ENCODE assay signal across 1 fruit fly cellular context in the genomic region with DNA sequence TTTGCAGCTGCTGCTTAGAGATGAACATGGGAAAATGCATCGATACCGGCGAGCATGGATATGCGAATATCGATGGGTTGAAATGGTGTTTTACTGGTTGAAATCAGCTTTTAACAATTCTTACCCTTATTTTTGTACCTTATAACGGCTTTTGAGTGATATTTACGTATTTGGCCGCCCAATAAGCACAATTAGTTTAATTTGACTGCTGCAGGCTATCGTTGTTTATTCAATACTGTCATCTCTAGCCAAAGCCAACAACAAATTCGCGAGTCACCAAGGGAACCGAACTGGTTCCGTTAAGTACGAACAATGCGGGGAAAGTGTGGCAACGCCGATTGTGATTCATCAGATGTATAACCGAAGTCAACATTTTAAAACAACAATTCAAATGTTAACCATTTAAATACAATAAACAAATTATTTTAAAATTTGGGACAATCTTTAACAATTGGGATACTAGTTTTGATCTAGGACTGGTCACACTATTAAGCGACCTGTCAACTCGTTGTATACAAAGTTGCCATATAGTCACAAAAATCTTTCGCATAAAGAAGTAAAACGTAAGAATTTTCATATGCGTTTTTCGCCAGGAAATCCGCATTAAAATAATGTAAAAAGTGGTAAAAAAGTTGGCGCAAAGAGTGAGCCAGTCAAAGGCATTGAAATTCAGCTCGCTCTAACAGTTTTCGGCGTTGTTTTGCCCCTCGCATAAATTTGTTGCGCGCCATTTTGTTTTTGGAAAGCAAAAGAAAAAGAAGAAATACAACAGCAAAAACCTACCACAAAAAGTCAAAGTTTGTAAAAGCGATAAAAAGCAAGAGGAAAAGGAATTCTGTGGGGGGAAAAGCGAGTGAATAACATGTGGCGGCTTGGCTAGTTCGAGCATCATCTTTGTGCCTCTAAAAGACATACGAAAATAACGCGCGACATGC.
TF ChIP-seq lines count a peak whose summit lies in the region.

Usp5 (minus strand) TSS at position 234 of the 935 bp plus-strand sequence.
BtbVII (plus strand) TSS at position 522 of the 935 bp plus-strand sequence.

TF ChIP-seq in whole organism, embryonic, 481 proteins besides CTCF, POLR2A, EP300 and RAD21 (continued from another document and continues in another):
- TF ChIP-seq CG12219 (GFP tag; optimal IDR thresholded peaks at IDR 0.05; lab: Kevin White, UChicago) (peak; percentile 44), Mrtf (GFP tag; IDR thresholded peaks at IDR 0.05; lab: Robert Waterston, UW) (peak; percentile 57; the same call in 1 of the 3 replicates), mam (GFP tag; optimal IDR thresholded peaks at IDR 0.05; lab: Kevin White, UChicago) (peak; percentile 75), danr (GFP tag; IDR thresholded peaks at IDR 0.05; lab: Robert Waterston, UW) (no peak), CG11085 (GFP tag; IDR thresholded peaks at IDR 0.05; lab: Robert Waterston, UW) (no peak), Lim3 (GFP tag; IDR thresholded peaks at IDR 0.05; lab: Robert Waterston, UW) (no peak), cato (GFP tag; optimal IDR thresholded peaks at IDR 0.05; lab: Kevin White, UChicago; ENCODE audit: borderline replicate concordance) (peak; percentile 27), CG33557 (GFP tag; optimal IDR thresholded peaks at IDR 0.05; lab: Kevin White, UChicago) (peak; percentile 50), BtbVII (GFP tag; optimal IDR thresholded peaks at IDR 0.05; lab: Kevin White, UChicago) (peak; percentile 13), gsb-n (tag; optimal IDR thresholded peaks at IDR 0.05; lab: Kevin White, UChicago) (no peak), Nf-YA (GFP tag; IDR thresholded peaks at IDR 0.05; lab: Robert Waterston, UW) (no peak), yki (optimal IDR thresholded peaks at IDR 0.05; lab: Kevin White, UChicago) (no peak), onecut (GFP tag; IDR thresholded peaks at IDR 0.05; lab: Robert Waterston, UW) (0 out of 2 replicates have a peak, but pooled peaks have one; percentile 19), TFAM (GFP tag; optimal IDR thresholded peaks at IDR 0.05; lab: Kevin White, UChicago) (no peak), CG6272 (GFP tag; IDR thresholded peaks at IDR 0.05; lab: Robert Waterston, UW) (peak; percentile 42; the same call in 1 of the 2 replicates), crol (GFP tag; IDR thresholded peaks at IDR 0.05; lab: Robert Waterston, UW) (no peak), CG4424 (GFP tag; optimal IDR thresholded peaks at IDR 0.05; lab: Kevin White, UChicago) (peak; percentile 28), CG2875 (GFP tag; optimal IDR thresholded peaks at IDR 0.05; lab: Kevin White, UChicago) (no peak), CG18599 (GFP tag; optimal IDR thresholded peaks at IDR 0.05; lab: Kevin White, UChicago) (no peak), CG7928 (GFP tag; optimal IDR thresholded peaks at IDR 0.05; lab: Kevin White, UChicago) (no peak), Eip74EF (GFP tag; optimal IDR thresholded peaks at IDR 0.05; lab: Kevin White, UChicago) (no peak), amos (GFP tag; IDR thresholded peaks at IDR 0.05; lab: Robert Waterston, UW; ENCODE audit: partially characterized antibody) (peak; percentile 90), Spps (tag; optimal IDR thresholded peaks at IDR 0.05; lab: Kevin White, UChicago) (peak; percentile 16), Dip3 (GFP tag; optimal IDR thresholded peaks at IDR 0.05; lab: Kevin White, UChicago) (peak; percentile 49), salm (tag; optimal IDR thresholded peaks at IDR 0.05; lab: Kevin White, UChicago) (no peak), gcm (GFP tag; optimal IDR thresholded peaks at IDR 0.05; lab: Kevin White, UChicago) (no peak), CG14441 (GFP tag; IDR thresholded peaks at IDR 0.05; lab: Robert Waterston, UW) (peak; percentile 64), disco-r (GFP tag; optimal IDR thresholded peaks at IDR 0.05; lab: Kevin White, UChicago) (peak; percentile 54), Gsc (GFP tag; IDR thresholded peaks at IDR 0.05; lab: Robert Waterston, UW) (no peak), CG2199 (GFP tag; IDR thresholded peaks at IDR 0.05; lab: Robert Waterston, UW) (no peak), Dad (GFP tag; optimal IDR thresholded peaks at IDR 0.05; lab: Kevin White, UChicago) (peak; percentile 14), hb (GFP tag; IDR thresholded peaks at IDR 0.05; lab: Robert Waterston, UW; ENCODE audit: partially characterized antibody) (peak; percentile 91), fd96Cb (tag; optimal IDR thresholded peaks at IDR 0.05; lab: Kevin White, UChicago) (no peak), dmrt99B (tag; optimal IDR thresholded peaks at IDR 0.05; lab: Kevin White, UChicago) (no peak), CG4730 (GFP tag; IDR thresholded peaks at IDR 0.05; lab: Robert Waterston, UW) (no peak), Hmr (GFP tag; optimal IDR thresholded peaks at IDR 0.05; lab: Kevin White, UChicago) (peak; percentile 50), dm (GFP tag; optimal IDR thresholded peaks at IDR 0.05; lab: Kevin White, UChicago) (peak; percentile 60), Scr (GFP tag; IDR thresholded peaks at IDR 0.05; lab: Robert Waterston, UW; ENCODE audit: partially characterized antibody) (peak; percentile 99), Trl (optimal IDR thresholded peaks at IDR 0.05; lab: Kevin White, UChicago) (no peak), Trl (GFP tag; optimal IDR thresholded peaks at IDR 0.05; lab: Kevin White, UChicago) (peak; percentile 67), ash1 (GFP tag; optimal IDR thresholded peaks at IDR 0.05; lab: Kevin White, UChicago) (no peak), pfk (GFP tag; optimal IDR thresholded peaks at IDR 0.05; lab: Kevin White, UChicago) (no peak), CG34224 (GFP tag; IDR thresholded peaks at IDR 0.05; lab: Robert Waterston, UW; ENCODE audit: partially characterized antibody) (peak; percentile 99), h (optimal IDR thresholded peaks at IDR 0.05; lab: Kevin White, UChicago) (no peak), dimm (GFP tag; IDR thresholded peaks at IDR 0.05; lab: Robert Waterston, UW) (no peak), sr (GFP tag; IDR thresholded peaks at IDR 0.05; lab: Robert Waterston, UW) (no peak), en (GFP tag; optimal IDR thresholded peaks at IDR 0.05; lab: Kevin White, UChicago) (no peak), CG16863 (GFP tag; optimal IDR thresholded peaks at IDR 0.05; lab: Kevin White, UChicago) (peak; percentile 68), Opbp (GFP tag; IDR thresholded peaks at IDR 0.05; lab: Robert Waterston, UW; ENCODE audit: partially characterized antibody) (peak; percentile 87; the same call in 2 of the 3 replicates), Oaz (GFP tag; IDR thresholded peaks at IDR 0.05; lab: Robert Waterston, UW) (0 out of 2 replicates have a peak, but pooled peaks have one; percentile 25), CG10209 (GFP tag; optimal IDR thresholded peaks at IDR 0.05; lab: Kevin White, UChicago) (peak; percentile 56), Sin3A (optimal IDR thresholded peaks at IDR 0.05; lab: Kevin White, UChicago) (peak; percentile 90), CG10654 (GFP tag; optimal IDR thresholded peaks at IDR 0.05; lab: Kevin White, UChicago) (peak; percentile 39), CG1647 (GFP tag; optimal IDR thresholded peaks at IDR 0.05; lab: Kevin White, UChicago) (no peak), CrebB (tag; optimal IDR thresholded peaks at IDR 0.05; lab: Kevin White, UChicago) (peak; percentile 41), CG6683 (GFP tag; optimal IDR thresholded peaks at IDR 0.05; lab: Kevin White, UChicago) (peak; percentile 41), so (GFP tag; IDR thresholded peaks at IDR 0.05; lab: Robert Waterston, UW) (0 out of 3 replicates have a peak, but pooled peaks have one; percentile 7), CG15479 (GFP tag; optimal IDR thresholded peaks at IDR 0.05; lab: Kevin White, UChicago) (no peak), NC2β (GFP tag; optimal IDR thresholded peaks at IDR 0.05; lab: Kevin White, UChicago) (peak; percentile 59), Atf3 (GFP tag; optimal IDR thresholded peaks at IDR 0.05; lab: Kevin White, UChicago) (peak; percentile 41), CG4282 (GFP tag; optimal IDR thresholded peaks at IDR 0.05; lab: Kevin White, UChicago) (peak; percentile 20), Elba2 (GFP tag; optimal IDR thresholded peaks at IDR 0.05; lab: Kevin White, UChicago) (peak; percentile 96), jumu (GFP tag; optimal IDR thresholded peaks at IDR 0.05; lab: Kevin White, UChicago) (peak; percentile 61), trem (tag; optimal IDR thresholded peaks at IDR 0.05; lab: Kevin White, UChicago) (peak; percentile 99), CG6654 (GFP tag; optimal IDR thresholded peaks at IDR 0.05; lab: Kevin White, UChicago) (no peak), Camta (GFP tag; optimal IDR thresholded peaks at IDR 0.05; lab: Kevin White, UChicago) (peak; percentile 43), CG12942 (GFP tag; optimal IDR thresholded peaks at IDR 0.05; lab: Kevin White, UChicago) (peak; percentile 50), hkb (optimal IDR thresholded peaks at IDR 0.05; lab: Kevin White, UChicago) (peak; percentile 77), hkb (GFP tag; IDR thresholded peaks at IDR 0.05; lab: Robert Waterston, UW) (peak; percentile 50), CG17802 (tag; optimal IDR thresholded peaks at IDR 0.05; lab: Kevin White, UChicago) (no peak), Aef1 (GFP tag; IDR thresholded peaks at IDR 0.05; lab: Robert Waterston, UW) (peak; percentile 84), Hey (tag; optimal IDR thresholded peaks at IDR 0.05; lab: Kevin White, UChicago) (no peak), B-H2 (GFP tag; optimal IDR thresholded peaks at IDR 0.05; lab: Kevin White, UChicago) (peak; percentile 77), CG15073 (GFP tag; optimal IDR thresholded peaks at IDR 0.05; lab: Kevin White, UChicago) (no peak), CG2889 (GFP tag; IDR thresholded peaks at IDR 0.05; lab: Robert Waterston, UW) (no peak), abd-A (tag; optimal IDR thresholded peaks at IDR 0.05; lab: Kevin White, UChicago) (no peak), CG9215 (GFP tag; IDR thresholded peaks at IDR 0.05; lab: Robert Waterston, UW) (peak; percentile 39; the same call in 1 of the 2 replicates), CG32767 (GFP tag; IDR thresholded peaks at IDR 0.05; lab: Robert Waterston, UW) (peak; percentile 50; the same call in 1 of the 2 replicates), sqz (GFP tag; optimal IDR thresholded peaks at IDR 0.05; lab: Kevin White, UChicago) (peak; percentile 53), CoRest (tag; optimal IDR thresholded peaks at IDR 0.05; lab: Kevin White, UChicago) (peak; percentile 49), CG9932 (GFP tag; IDR thresholded peaks at IDR 0.05; lab: Robert Waterston, UW) (peak; percentile 86), NK7.1 (GFP tag; optimal IDR thresholded peaks at IDR 0.05; lab: Kevin White, UChicago) (peak; percentile 32), CG5180 (GFP tag; optimal IDR thresholded peaks at IDR 0.05; lab: Kevin White, UChicago) (peak; percentile 24), bowl (GFP tag; IDR thresholded peaks at IDR 0.05; lab: Robert Waterston, UW) (no peak), GATAe (GFP tag; conservative IDR thresholded peaks at IDR 0.05; lab: Robert Waterston, UW) (no peak), Ravus (GFP tag; IDR thresholded peaks at IDR 0.05; lab: Robert Waterston, UW) (no peak), D (optimal IDR thresholded peaks at IDR 0.05; lab: Kevin White, UChicago) (no peak), D (GFP tag; optimal IDR thresholded peaks at IDR 0.05; lab: Kevin White, UChicago) (peak; percentile 28), CG10565 (GFP tag; optimal IDR thresholded peaks at IDR 0.05; lab: Kevin White, UChicago) (no peak), btn (GFP tag; optimal IDR thresholded peaks at IDR 0.05; lab: Kevin White, UChicago) (peak; percentile 18), CG10147 (GFP tag; optimal IDR thresholded peaks at IDR 0.05; lab: Kevin White, UChicago) (peak; percentile 50), CG18476 (GFP tag; optimal IDR thresholded peaks at IDR 0.05; lab: Kevin White, UChicago) (peak; percentile 9), CG7372 (GFP tag; IDR thresholded peaks at IDR 0.05; lab: Robert Waterston, UW) (no peak), sc (optimal IDR thresholded peaks at IDR 0.05; lab: Kevin White, UChicago) (no peak), sc (GFP tag; optimal IDR thresholded peaks at IDR 0.05; lab: Kevin White, UChicago) (no peak), sim (GFP tag; IDR thresholded peaks at IDR 0.05; lab: Robert Waterston, UW) (0 out of 2 replicates have a peak, but pooled peaks have one; percentile 7), ci (GFP tag; IDR thresholded peaks at IDR 0.05; lab: Robert Waterston, UW) (peak; percentile 40; the same call in 1 of the 3 replicates), pzg (GFP tag; optimal IDR thresholded peaks at IDR 0.05; lab: Kevin White, UChicago) (peak; percentile 91), ara (GFP tag; IDR thresholded peaks at IDR 0.05; lab: Robert Waterston, UW) (peak; percentile 12; the same call in 1 of the 2 replicates), CG11247 (GFP tag; IDR thresholded peaks at IDR 0.05; lab: Robert Waterston, UW) (peak; percentile 48; the same call in 1 of the 2 replicates), Bgb (GFP tag; IDR thresholded peaks at IDR 0.05; lab: Robert Waterston, UW; ENCODE audit: partially characterized antibody) (peak; percentile 91), CG12104 (GFP tag; optimal IDR thresholded peaks at IDR 0.05; lab: Kevin White, UChicago) (no peak), NFAT (GFP tag; IDR thresholded peaks at IDR 0.05; lab: Robert Waterston, UW) (peak; percentile 67), nerfin-1 (tag; optimal IDR thresholded peaks at IDR 0.05; lab: Kevin White, UChicago) (peak; percentile 10), Kr (GFP tag; optimal IDR thresholded peaks at IDR 0.05; lab: Kevin White, UChicago) (no peak), shn (GFP tag; optimal IDR thresholded peaks at IDR 0.05; lab: Kevin White, UChicago) (peak; percentile 74), Dfd (GFP tag; optimal IDR thresholded peaks at IDR 0.05; lab: Kevin White, UChicago) (no peak), maf-S (GFP tag; optimal IDR thresholded peaks at IDR 0.05; lab: Kevin White, UChicago) (peak; percentile 49), pho (GFP tag; optimal IDR thresholded peaks at IDR 0.05; lab: Kevin White, UChicago) (peak; percentile 57), CG10366 (GFP tag; IDR thresholded peaks at IDR 0.05; lab: Robert Waterston, UW) (peak; percentile 50), CG8478 (optimal IDR thresholded peaks at IDR 0.05; lab: Kevin White, UChicago) (no peak), HLH4C (GFP tag; IDR thresholded peaks at IDR 0.05; lab: Robert Waterston, UW; ENCODE audit: partially characterized antibody) (peak; percentile 93), kah (GFP tag; optimal IDR thresholded peaks at IDR 0.05; lab: Kevin White, UChicago) (no peak), jigr1 (GFP tag; IDR thresholded peaks at IDR 0.05; lab: Robert Waterston, UW) (no peak), Nf-YB (GFP tag; optimal IDR thresholded peaks at IDR 0.05; lab: Kevin White, UChicago) (peak; percentile 34), ttk (GFP tag; IDR thresholded peaks at IDR 0.05; lab: Robert Waterston, UW) (no peak), CG12769 (tag; optimal IDR thresholded peaks at IDR 0.05; lab: Kevin White, UChicago) (peak; percentile 78), Adf1 (GFP tag; IDR thresholded peaks at IDR 0.05; lab: Robert Waterston, UW) (peak; percentile 48; the same call in 1 of the 2 replicates), row (GFP tag; IDR thresholded peaks at IDR 0.05; lab: Robert Waterston, UW) (peak; percentile 90)
